Worm (Caenorhabditis elegans) whole organism, L1 larva: ENCODE results near the gene lido-8.

Experiments
- C04F5.9 ChIP-seq: sonication (generic microtip); optimal IDR thresholded peaks from 2 replicates; lab custom pipeline; 2016; ENCODE audit warnings: missing genetic modification characterization, missing compliant biosample characterization
- C34B4.2 ChIP-seq: sonication (generic microtip); optimal IDR thresholded peaks from 2 replicates; lab custom pipeline; 2017; ENCODE audit warnings: mild to moderate bottlenecking, missing genetic modification characterization, missing compliant biosample characterization
- aha-1 ChIP-seq: fragments of 150-350 bp; optimal IDR thresholded peaks from 2 replicates; lab custom pipeline; 2014; ENCODE audit warnings: missing biosample characterization, missing genetic modification characterization
- alr-1 ChIP-seq: fragments of 200-800 bp; sonication (Bioruptor generic); optimal IDR thresholded peaks from 2 replicates; lab custom pipeline; 2018; ENCODE audit warnings: borderline replicate concordance, mild to moderate bottlenecking, missing genetic modification characterization, missing compliant biosample characterization
- ama-1 ChIP-seq: fragments of 150-350 bp; optimal IDR thresholded peaks from 2 replicates; lab custom pipeline; 2014
- ceh-8 ChIP-seq: fragments of 200-800 bp; sonication (Bioruptor generic); optimal IDR thresholded peaks from 2 replicates; lab custom pipeline; 2018; ENCODE audit warnings: mild to moderate bottlenecking, missing genetic modification characterization, moderate library complexity, missing compliant biosample characterization
- ceh-90 ChIP-seq: sonication (generic microtip); optimal IDR thresholded peaks from 2 replicates; lab custom pipeline; 2016; ENCODE audit warnings: missing genetic modification characterization, missing compliant biosample characterization
- ces-1 ChIP-seq: fragments of 150-350 bp; optimal IDR thresholded peaks from 2 replicates; lab custom pipeline; 2014; ENCODE audit warnings: missing biosample characterization, missing genetic modification reagents, missing genetic modification characterization
- dpl-1 ChIP-seq, 3 experiments: fragments of 150-350 bp in 2 of 3; sonication (generic microtip) in 1 of 3; optimal IDR thresholded peaks; 2 replicates each; lab custom pipeline; 2014 to 2017; ENCODE audit warnings: missing biosample characterization in 3 of 3, missing genetic modification characterization in 3 of 3, missing genetic modification reagents in 3 of 3
- dsc-1 ChIP-seq: sonication (generic microtip); optimal IDR thresholded peaks from 2 replicates; lab custom pipeline; 2016; ENCODE audit warnings: mild to moderate bottlenecking, missing genetic modification characterization, missing compliant biosample characterization
- efl-1 ChIP-seq, 4 experiments: fragments of 150-350 bp; optimal IDR thresholded peaks in 3 of 4; peaks in 1 of 4; 1 replicate in 1 of 4; 2 replicates in 3 of 4; lab custom pipeline; 2014; ENCODE audit warnings: missing biosample characterization in 2 of 4, missing genetic modification characterization in 2 of 4, missing genetic modification reagents in 2 of 4
- efl-3 ChIP-seq: fragments of 200-800 bp; sonication (Bioruptor generic); optimal IDR thresholded peaks from 2 replicates; lab custom pipeline; 2018; ENCODE audit warnings: mild to moderate bottlenecking, missing genetic modification characterization, missing compliant biosample characterization
- egl-13 ChIP-seq: sonication (generic microtip); optimal IDR thresholded peaks from 2 replicates; lab custom pipeline; 2016; ENCODE audit warnings: missing genotype, missing genetic modification reagents, missing genetic modification characterization, missing compliant biosample characterization
- egl-27 ChIP-seq, 2 experiments: fragments of 150-350 bp in 1 of 2; sonication (generic microtip); optimal IDR thresholded peaks; 3 replicates each; lab custom pipeline; 2017 to 2018; ENCODE audit warnings: missing biosample characterization in 2 of 2, missing genetic modification characterization in 2 of 2, missing genetic modification reagents in 2 of 2
- elt-2 ChIP-seq: sonication (generic microtip); optimal IDR thresholded peaks from 2 replicates; lab custom pipeline; 2016; ENCODE audit warnings: missing genetic modification characterization, mild to moderate bottlenecking, inconsistent platforms, missing compliant biosample characterization, missing genetic modification reagents
- elt-3 ChIP-seq, 6 experiments: fragments of 150-350 bp in 1 of 6; sonication (generic microtip); optimal IDR thresholded peaks; 2 replicates each; lab custom pipeline; 2017 to 2018; ENCODE audit warnings: missing biosample characterization in 6 of 6, missing genetic modification characterization in 6 of 6, inconsistent platforms in 1 of 6
- fkh-10 ChIP-seq: sonication (generic microtip); optimal IDR thresholded peaks from 2 replicates; lab custom pipeline; 2017; ENCODE audit warnings: missing biosample characterization, missing genetic modification reagents, missing genetic modification characterization
- hpl-2 ChIP-seq: fragments of 150-350 bp; optimal IDR thresholded peaks from 2 replicates; lab custom pipeline; 2014; ENCODE audit warnings: missing biosample characterization, missing genetic modification reagents, missing genetic modification characterization
- irx-1 ChIP-seq: sonication (generic microtip); optimal IDR thresholded peaks from 2 replicates; lab custom pipeline; 2016; ENCODE audit warnings: missing genetic modification characterization, missing compliant biosample characterization
- isw-1 ChIP-seq: fragments of 200-800 bp; sonication (Bioruptor generic); IDR thresholded peaks from 2 replicates; pipeline ENCODE4 v1.3.6; 2022; ENCODE audit warnings: missing genetic modification characterization, missing compliant biosample characterization
- jun-1 ChIP-seq: fragments of 150-350 bp; optimal IDR thresholded peaks from 2 replicates; lab custom pipeline; 2014; ENCODE audit warnings: missing biosample characterization, missing genetic modification reagents, missing genetic modification characterization
- lin-13 ChIP-seq: fragments of 150-350 bp; optimal IDR thresholded peaks from 2 replicates; lab custom pipeline; 2014; ENCODE audit warnings: missing biosample characterization, missing genetic modification reagents, missing genetic modification characterization
- lin-14 ChIP-seq: fragments of 200-800 bp; sonication (Bioruptor generic); optimal IDR thresholded peaks from 2 replicates; lab custom pipeline; 2018; ENCODE audit warnings: mild to moderate bottlenecking, missing genetic modification characterization, moderate library complexity, missing compliant biosample characterization
- lin-35 ChIP-seq, 2 experiments: fragments of 150-350 bp; optimal IDR thresholded peaks; 2 replicates each; lab custom pipeline; 2014; ENCODE audit warnings: missing biosample characterization in 2 of 2, missing genetic modification characterization in 2 of 2, missing genetic modification reagents in 2 of 2
- lin-39 ChIP-seq: fragments of 150-350 bp; optimal IDR thresholded peaks from 2 replicates; lab custom pipeline; 2014; ENCODE audit warnings: missing biosample characterization, missing genetic modification reagents, missing genetic modification characterization
- lir-3 ChIP-seq: sonication (generic microtip); optimal IDR thresholded peaks from 2 replicates; lab custom pipeline; 2016; ENCODE audit warnings: mild to moderate bottlenecking, missing genetic modification characterization, moderate library complexity, missing compliant biosample characterization; ENCODE audit not compliant: poor library complexity
- lsy-2 ChIP-seq, 2 experiments: fragments of 150-350 bp; optimal IDR thresholded peaks; 2 replicates each; lab custom pipeline; 2014; ENCODE audit warnings: missing biosample characterization in 2 of 2, missing genetic modification characterization in 2 of 2
- mab-9 ChIP-seq: fragments of 200-800 bp; sonication (Bioruptor generic); IDR thresholded peaks from 2 replicates; pipeline ENCODE4 v1.3.6; 2022; ENCODE audit warnings: missing genetic modification reagents, missing genetic modification characterization, missing compliant biosample characterization
- mdl-1 ChIP-seq, 2 experiments: fragments of 150-350 bp; optimal IDR thresholded peaks; 2 replicates each; lab custom pipeline; 2014 to 2017; ENCODE audit warnings: missing biosample characterization in 2 of 2, missing genetic modification characterization in 2 of 2, inconsistent platforms in 1 of 2
- mef-2 ChIP-seq: fragments of 150-350 bp; optimal IDR thresholded peaks from 2 replicates; lab custom pipeline; 2014; ENCODE audit warnings: missing biosample characterization, missing genetic modification characterization
- nhr-12 ChIP-seq: sonication (generic microtip); optimal IDR thresholded peaks from 2 replicates; lab custom pipeline; 2017; ENCODE audit warnings: missing biosample characterization, missing genetic modification characterization
- nhr-19 ChIP-seq: fragments of 200-800 bp; sonication (Bioruptor generic); conservative IDR thresholded peaks from 2 replicates; pipeline ENCODE4 v1.3.6; 2022; ENCODE audit warnings: missing genetic modification characterization, missing compliant biosample characterization
- nhr-20 ChIP-seq: sonication (generic microtip); optimal IDR thresholded peaks from 2 replicates; lab custom pipeline; 2016; ENCODE audit warnings: mild to moderate bottlenecking, missing genetic modification characterization, missing compliant biosample characterization
- nhr-76 ChIP-seq: sonication (generic microtip); optimal IDR thresholded peaks from 2 replicates; lab custom pipeline; 2017; ENCODE audit warnings: missing biosample characterization, missing genetic modification characterization
- nhr-77 ChIP-seq: fragments of 150-350 bp; optimal IDR thresholded peaks from 2 replicates; lab custom pipeline; 2014; ENCODE audit warnings: missing biosample characterization, missing genetic modification characterization
- nhr-85 ChIP-seq: sonication (generic microtip); peaks from one replicate; lab custom pipeline; 2016; ENCODE audit warnings: missing genetic modification characterization, inconsistent platforms, missing compliant biosample characterization
- nhr-90 ChIP-seq: sonication (generic microtip); optimal IDR thresholded peaks from 2 replicates; lab custom pipeline; 2016; ENCODE audit warnings: mild to moderate bottlenecking, missing genetic modification characterization, missing compliant biosample characterization; ENCODE audit not compliant: poor library complexity
- rnt-1 ChIP-seq: sonication (generic microtip); optimal IDR thresholded peaks from 2 replicates; lab custom pipeline; 2016; ENCODE audit warnings: mild to moderate bottlenecking, missing genetic modification characterization, moderate library complexity, missing compliant biosample characterization
- snu-23 ChIP-seq: sonication (generic microtip); optimal IDR thresholded peaks from 2 replicates; lab custom pipeline; 2016; ENCODE audit warnings: missing genetic modification characterization, missing compliant biosample characterization
- sptf-1 ChIP-seq: fragments of 150-350 bp; optimal IDR thresholded peaks from 2 replicates; lab custom pipeline; 2014; ENCODE audit warnings: missing biosample characterization, missing genetic modification characterization
- sup-37 ChIP-seq: fragments of 200-800 bp; sonication (Bioruptor generic); optimal IDR thresholded peaks from 2 replicates; lab custom pipeline; 2018; ENCODE audit warnings: mild to moderate bottlenecking, missing genetic modification characterization, missing compliant biosample characterization
- swsn-7 ChIP-seq: sonication (generic microtip); optimal IDR thresholded peaks from 2 replicates; lab custom pipeline; 2016; ENCODE audit warnings: missing genetic modification characterization, missing compliant biosample characterization
- tbx-2 ChIP-seq: sonication (generic microtip); optimal IDR thresholded peaks from 2 replicates; lab custom pipeline; 2016; ENCODE audit warnings: missing genetic modification characterization, missing compliant biosample characterization
- unc-130 ChIP-seq: fragments of 150-350 bp; optimal IDR thresholded peaks from 2 replicates; lab custom pipeline; 2017; ENCODE audit warnings: missing biosample characterization, missing genetic modification characterization, inconsistent platforms
- unc-30 ChIP-seq: sonication (generic microtip); optimal IDR thresholded peaks from 2 replicates; lab custom pipeline; 2017; ENCODE audit warnings: missing biosample characterization, missing genetic modification characterization
- unc-62 ChIP-seq: fragments of 150-350 bp; optimal IDR thresholded peaks from 2 replicates; lab custom pipeline; 2014; ENCODE audit warnings: missing biosample characterization, missing genetic modification reagents, missing genetic modification characterization
- unc-86 ChIP-seq: sonication (generic microtip); optimal IDR thresholded peaks from 2 replicates; lab custom pipeline; 2016; ENCODE audit warnings: missing genetic modification characterization, missing compliant biosample characterization
- vab-15 ChIP-seq: sonication (generic microtip); optimal IDR thresholded peaks from 2 replicates; lab custom pipeline; 2017; ENCODE audit warnings: missing genotype, mild to moderate bottlenecking, missing genetic modification characterization, missing compliant biosample characterization
- xbp-1 ChIP-seq: sonication (generic microtip); optimal IDR thresholded peaks from 2 replicates; lab custom pipeline; 2016; ENCODE audit warnings: missing genetic modification characterization, missing compliant biosample characterization
- zag-1 ChIP-seq: fragments of 150-350 bp; optimal IDR thresholded peaks from 2 replicates; lab custom pipeline; 2014; ENCODE audit warnings: missing biosample characterization, missing genetic modification characterization
- zip-4 ChIP-seq: fragments of 200-800 bp; sonication (Bioruptor generic); optimal IDR thresholded peaks from 2 replicates; lab custom pipeline; 2018; ENCODE audit warnings: mild to moderate bottlenecking, missing genetic modification characterization, moderate library complexity, missing compliant biosample characterization
- ztf-4 ChIP-seq: fragments of 150-350 bp; optimal IDR thresholded peaks from 2 replicates; lab custom pipeline; 2014; ENCODE audit warnings: missing biosample characterization, missing genetic modification characterization

lido-8 gene

ce11 chrII:2962531-2963164 lies 34.2 kb upstream of the lido-8 start:
- no peak for TF ChIP-seq C04F5.9 (tag; lab: Kevin White, UChicago)
- TF ChIP-seq lsy-2 (tag; optimal IDR thresholded peaks at IDR 0.05; lab: Kevin White, UChicago) = peak in 1 of 2 experiments; percentile 28
- TF ChIP-seq sup-37 (GFP tag; lab: Kevin White, UChicago) = no peak
- peak; percentile 53 for TF ChIP-seq swsn-7 (tag; lab: Kevin White, UChicago)
- TF ChIP-seq lin-13 = no peak
- no peak for TF ChIP-seq irx-1 (tag; lab: Kevin White, UChicago)
- no peak for TF ChIP-seq nhr-76 (tag; lab: Kevin White, UChicago)
- no peak for TF ChIP-seq nhr-19
- no peak for TF ChIP-seq jun-1
- TF ChIP-seq efl-3 (GFP tag; lab: Kevin White, UChicago) = no peak
- no peak for TF ChIP-seq xbp-1
- no peak for TF ChIP-seq aha-1
- no peak for TF ChIP-seq egl-27 (tag; optimal IDR thresholded peaks at IDR 0.05; lab: Kevin White, UChicago)
- no peak for TF ChIP-seq lir-3 (tag; lab: Kevin White, UChicago)
- no peak for TF ChIP-seq nhr-85
- no peak for TF ChIP-seq unc-62 (GFP tag; lab: Kevin White, UChicago)
- TF ChIP-seq lin-35 (GFP tag; optimal IDR thresholded peaks at IDR 0.05; lab: Kevin White, UChicago) = peak in 1 of 2 experiments; percentile 31
- no peak for TF ChIP-seq ceh-90 (tag; lab: Kevin White, UChicago)
- no peak for TF ChIP-seq dpl-1 (GFP tag; optimal IDR thresholded peaks at IDR 0.05; lab: Kevin White, UChicago)
- TF ChIP-seq lin-14 (GFP tag; lab: Kevin White, UChicago) = peak; percentile 93
- no peak for TF ChIP-seq sptf-1 (tag; lab: Kevin White, UChicago)
- peak; percentile 36 for TF ChIP-seq ceh-8 (GFP tag; lab: Kevin White, UChicago)
- TF ChIP-seq lin-39 (tag; lab: Kevin White, UChicago) = no peak
- TF ChIP-seq elt-3 (tag; optimal IDR thresholded peaks at IDR 0.05; lab: Kevin White, UChicago) = no peak
- TF ChIP-seq unc-30 (tag; lab: Kevin White, UChicago) = no peak
- no peak for TF ChIP-seq ztf-4 (tag; lab: Kevin White, UChicago)
- TF ChIP-seq mef-2 (tag; lab: Kevin White, UChicago) = no peak
- TF ChIP-seq nhr-77 = no peak
- TF ChIP-seq dsc-1 (tag; lab: Kevin White, UChicago) = no peak
- peak; percentile 85 for TF ChIP-seq fkh-10 (GFP tag; lab: Kevin White, UChicago)
- peak; percentile 6 for TF ChIP-seq ces-1 (GFP tag; lab: Kevin White, UChicago)
- TF ChIP-seq isw-1 (GFP tag; lab: Robert Waterston, UW) = peak; percentile 40; the same call in 1 of the 2 replicates
- no peak for TF ChIP-seq ama-1 (lab: Kevin White, UChicago)
- TF ChIP-seq efl-1 (optimal IDR thresholded peaks at IDR 0.05; lab: Kevin White, UChicago) = peak; percentile 32 to 38
- no peak for TF ChIP-seq efl-1 (GFP tag; optimal IDR thresholded peaks at IDR 0.05 in 1 of 2; lab: Kevin White, UChicago)
- TF ChIP-seq mab-9 (GFP tag; lab: Robert Waterston, UW) = 0 out of 2 replicates have a peak, but pooled peaks have one; percentile 32
- no peak for TF ChIP-seq nhr-12 (tag; lab: Kevin White, UChicago)
- no peak for TF ChIP-seq elt-2
- TF ChIP-seq zag-1 (tag; lab: Kevin White, UChicago) = no peak
- TF ChIP-seq hpl-2 = no peak
- no peak for TF ChIP-seq egl-13
- TF ChIP-seq vab-15 = no peak
- peak; percentile 38 for TF ChIP-seq tbx-2 (tag; lab: Kevin White, UChicago)
- peak; percentile 51 to 63 for TF ChIP-seq mdl-1 (tag; optimal IDR thresholded peaks at IDR 0.05; lab: Kevin White, UChicago)
- no peak for TF ChIP-seq rnt-1 (tag; lab: Kevin White, UChicago)
- TF ChIP-seq snu-23 = no peak
- no peak for TF ChIP-seq unc-130 (tag; lab: Kevin White, UChicago)
- TF ChIP-seq C34B4.2 (tag; lab: Kevin White, UChicago) = no peak
- TF ChIP-seq nhr-20 (tag; lab: Kevin White, UChicago) = peak; percentile 71
- TF ChIP-seq nhr-90 (tag; lab: Kevin White, UChicago) = no peak
- no peak for TF ChIP-seq alr-1
- no peak for TF ChIP-seq zip-4 (GFP tag; lab: Kevin White, UChicago)
- peak; percentile 69 for TF ChIP-seq unc-86 (tag; lab: Kevin White, UChicago)
